Worm (Caenorhabditis elegans) whole organism, late embryonic: ENCODE results near the gene F10C2.3.

Experiments
- C08G9.2 ChIP-seq: sonication (generic microtip); optimal IDR thresholded peaks from 2 replicates; lab custom pipeline; 2016; ENCODE audit warnings: mild to moderate bottlenecking, missing genetic modification characterization, moderate library complexity, missing compliant biosample characterization
- C38D4.7 ChIP-seq: fragments of 200-800 bp; sonication (Bioruptor generic); optimal IDR thresholded peaks from 2 replicates; lab custom pipeline; 2018; ENCODE audit warnings: mild to moderate bottlenecking, missing genetic modification characterization, moderate library complexity, missing compliant biosample characterization
- F13H6.1 ChIP-seq: sonication (generic microtip); optimal IDR thresholded peaks from 2 replicates; lab custom pipeline; 2016; ENCODE audit warnings: missing genetic modification characterization, missing compliant biosample characterization
- K09A11.1 ChIP-seq: sonication (generic microtip); optimal IDR thresholded peaks from 2 replicates; lab custom pipeline; 2017; ENCODE audit warnings: antibody characterized with exemption, mild to moderate bottlenecking, missing genetic modification characterization, missing compliant biosample characterization; ENCODE audit not compliant: insufficient read depth
- T23F11.4 ChIP-seq: fragments of 200-800 bp; sonication (Bioruptor generic); optimal IDR thresholded peaks from 2 replicates; lab custom pipeline; 2018; ENCODE audit warnings: mild to moderate bottlenecking, missing genetic modification characterization, missing compliant biosample characterization
- ahr-1 ChIP-seq: sonication (generic microtip); optimal IDR thresholded peaks from 2 replicates; lab custom pipeline; 2016; ENCODE audit warnings: missing genetic modification characterization, missing compliant biosample characterization
- ceh-14 ChIP-seq: sonication (generic microtip); optimal IDR thresholded peaks from 2 replicates; lab custom pipeline; 2016; ENCODE audit warnings: missing genotype, missing genetic modification characterization, missing compliant biosample characterization
- ceh-18 ChIP-seq: sonication (generic microtip); optimal IDR thresholded peaks from 2 replicates; lab custom pipeline; 2016; ENCODE audit warnings: missing genetic modification characterization, missing compliant biosample characterization
- ceh-19 ChIP-seq: fragments of 200-800 bp; sonication (Bioruptor generic); optimal IDR thresholded peaks from 2 replicates; lab custom pipeline; 2018; ENCODE audit warnings: mild to moderate bottlenecking, missing genetic modification characterization, missing compliant biosample characterization
- ceh-2 ChIP-seq: sonication (generic microtip); optimal IDR thresholded peaks from 2 replicates; lab custom pipeline; 2016; ENCODE audit warnings: missing genotype, missing genetic modification characterization, missing compliant biosample characterization
- ceh-22 ChIP-seq: sonication (generic microtip); optimal IDR thresholded peaks from 2 replicates; lab custom pipeline; 2017; ENCODE audit warnings: missing biosample characterization, missing genetic modification characterization
- ceh-31 ChIP-seq: sonication (generic microtip); optimal IDR thresholded peaks from 2 replicates; lab custom pipeline; 2016; ENCODE audit warnings: missing genetic modification characterization, missing compliant biosample characterization
- ceh-34 ChIP-seq: sonication (generic microtip); optimal IDR thresholded peaks from 2 replicates; lab custom pipeline; 2016; ENCODE audit warnings: mild to moderate bottlenecking, missing genetic modification characterization, missing compliant biosample characterization
- ceh-48 ChIP-seq: sonication (generic microtip); optimal IDR thresholded peaks from 2 replicates; lab custom pipeline; 2016; ENCODE audit warnings: missing genetic modification characterization, inconsistent platforms, missing compliant biosample characterization
- ceh-6 ChIP-seq: fragments of 200-800 bp; sonication (Bioruptor generic); optimal IDR thresholded peaks from 2 replicates; lab custom pipeline; 2018; ENCODE audit warnings: mild to moderate bottlenecking, missing genetic modification characterization, missing compliant biosample characterization
- ceh-9 ChIP-seq: sonication (generic microtip); optimal IDR thresholded peaks from 2 replicates; lab custom pipeline; 2016; ENCODE audit warnings: mild to moderate bottlenecking, missing genetic modification characterization, inconsistent platforms, missing compliant biosample characterization
- che-1 ChIP-seq: sonication (generic microtip); optimal IDR thresholded peaks from 2 replicates; lab custom pipeline; 2016; ENCODE audit warnings: mild to moderate bottlenecking, missing genetic modification characterization, missing compliant biosample characterization
- dve-1 ChIP-seq: sonication (generic microtip); optimal IDR thresholded peaks from 2 replicates; lab custom pipeline; 2017; ENCODE audit warnings: antibody characterized with exemption, mild to moderate bottlenecking, missing genetic modification characterization, missing compliant biosample characterization
- elt-2 ChIP-seq: sonication (generic microtip); optimal IDR thresholded peaks from 2 replicates; lab custom pipeline; 2016; ENCODE audit warnings: missing genetic modification reagents, missing genetic modification characterization, missing compliant biosample characterization
- ets-4 ChIP-seq: sonication (generic microtip); optimal IDR thresholded peaks from 2 replicates; lab custom pipeline; 2016; ENCODE audit warnings: missing genetic modification characterization, missing compliant biosample characterization
- eyg-1 ChIP-seq: sonication (generic microtip); optimal IDR thresholded peaks from 2 replicates; lab custom pipeline; 2016; ENCODE audit warnings: missing genotype, missing genetic modification characterization, missing compliant biosample characterization
- fax-1 ChIP-seq: sonication (generic microtip); optimal IDR thresholded peaks from 2 replicates; lab custom pipeline; 2016; ENCODE audit warnings: missing genotype, missing genetic modification characterization, missing compliant biosample characterization
- fkh-10 ChIP-seq: fragments of 150-350 bp; optimal IDR thresholded peaks from 2 replicates; lab custom pipeline; 2014; ENCODE audit warnings: missing biosample characterization, missing genetic modification reagents, missing genetic modification characterization
- fkh-6 ChIP-seq: sonication (generic microtip); optimal IDR thresholded peaks from 2 replicates; lab custom pipeline; 2016; ENCODE audit warnings: missing genetic modification characterization, missing compliant biosample characterization
- hlh-13 ChIP-seq: fragments of 200-800 bp; sonication (Bioruptor generic); optimal IDR thresholded peaks from 2 replicates; lab custom pipeline; 2018; ENCODE audit warnings: mild to moderate bottlenecking, missing genetic modification characterization, missing compliant biosample characterization
- hlh-15 ChIP-seq: sonication (generic microtip); optimal IDR thresholded peaks from 2 replicates; lab custom pipeline; 2016; ENCODE audit warnings: missing genetic modification characterization, missing compliant biosample characterization
- hlh-30 ChIP-seq: sonication (generic microtip); optimal IDR thresholded peaks from 2 replicates; lab custom pipeline; 2017; ENCODE audit warnings: antibody characterized with exemption, missing genetic modification characterization, missing compliant biosample characterization; ENCODE audit not compliant: insufficient read depth
- hlh-8 ChIP-seq: sonication (generic microtip); optimal IDR thresholded peaks from 2 replicates; lab custom pipeline; 2016; ENCODE audit warnings: missing genotype, missing genetic modification characterization, missing compliant biosample characterization
- lim-6 ChIP-seq: sonication (generic microtip); optimal IDR thresholded peaks from 2 replicates; lab custom pipeline; 2016; ENCODE audit warnings: missing genetic modification characterization, missing compliant biosample characterization
- lin-11 ChIP-seq: fragments of 200-800 bp; sonication (Bioruptor generic); optimal IDR thresholded peaks from 2 replicates; lab custom pipeline; 2018; ENCODE audit warnings: mild to moderate bottlenecking, missing genetic modification characterization, missing compliant biosample characterization
- madf-2 ChIP-seq: sonication (generic microtip); optimal IDR thresholded peaks from 2 replicates; lab custom pipeline; 2017; ENCODE audit warnings: missing genetic modification characterization, missing compliant biosample characterization
- mec-3 ChIP-seq: sonication (generic microtip); optimal IDR thresholded peaks from 2 replicates; lab custom pipeline; 2016; ENCODE audit warnings: borderline replicate concordance, missing genetic modification characterization, missing compliant biosample characterization
- nfya-1 ChIP-seq: sonication (generic microtip); optimal IDR thresholded peaks from 2 replicates; lab custom pipeline; 2017; ENCODE audit warnings: missing genetic modification characterization, mild to moderate bottlenecking, missing compliant biosample characterization, antibody characterized with exemption, moderate library complexity
- nhr-11 ChIP-seq: fragments of 150-350 bp; optimal IDR thresholded peaks from 2 replicates; lab custom pipeline; 2014; ENCODE audit warnings: missing biosample characterization, missing genetic modification characterization
- nhr-232 ChIP-seq: sonication (generic microtip); optimal IDR thresholded peaks from 2 replicates; lab custom pipeline; 2016; ENCODE audit warnings: missing genetic modification characterization, missing compliant biosample characterization
- pha-2 ChIP-seq: sonication (generic microtip); optimal IDR thresholded peaks from 2 replicates; lab custom pipeline; 2017; ENCODE audit warnings: mild to moderate bottlenecking, missing genetic modification characterization, missing compliant biosample characterization
- pqm-1 ChIP-seq: sonication (generic microtip); optimal IDR thresholded peaks from 2 replicates; lab custom pipeline; 2016; ENCODE audit warnings: missing genetic modification characterization, missing compliant biosample characterization
- pros-1 ChIP-seq: fragments of 150-350 bp; optimal IDR thresholded peaks from 2 replicates; lab custom pipeline; 2014; ENCODE audit warnings: missing biosample characterization, missing genetic modification reagents, missing genetic modification characterization
- ref-2 ChIP-seq: sonication (generic microtip); optimal IDR thresholded peaks from 2 replicates; lab custom pipeline; 2016; ENCODE audit warnings: missing genetic modification characterization, missing compliant biosample characterization
- sdc-2 ChIP-seq: sonication (generic microtip); optimal IDR thresholded peaks from 2 replicates; lab custom pipeline; 2016; ENCODE audit warnings: missing genotype, missing genetic modification characterization, missing compliant biosample characterization
- syd-9 ChIP-seq: sonication (generic microtip); optimal IDR thresholded peaks from 2 replicates; lab custom pipeline; 2016; ENCODE audit warnings: mild to moderate bottlenecking, missing genetic modification characterization, moderate library complexity, missing compliant biosample characterization
- tbx-7 ChIP-seq: sonication (generic microtip); optimal IDR thresholded peaks from 2 replicates; lab custom pipeline; 2016; ENCODE audit warnings: missing genotype, missing genetic modification characterization, missing compliant biosample characterization
- ttx-3 ChIP-seq: sonication (generic microtip); optimal IDR thresholded peaks from 2 replicates; lab custom pipeline; 2016; ENCODE audit warnings: missing genetic modification reagents, missing genetic modification characterization, missing compliant biosample characterization
- unc-42 ChIP-seq: sonication (generic microtip); optimal IDR thresholded peaks from 2 replicates; lab custom pipeline; 2016; ENCODE audit warnings: missing genotype, missing genetic modification characterization, missing compliant biosample characterization
- unc-86 ChIP-seq: sonication (generic microtip); optimal IDR thresholded peaks from 2 replicates; lab custom pipeline; 2016; ENCODE audit warnings: missing genetic modification characterization, missing compliant biosample characterization
- ztf-16 ChIP-seq: sonication (generic microtip); optimal IDR thresholded peaks from 2 replicates; lab custom pipeline; 2017; ENCODE audit warnings: missing genetic modification characterization, missing compliant biosample characterization

Gene F10C2.3

DNA sequence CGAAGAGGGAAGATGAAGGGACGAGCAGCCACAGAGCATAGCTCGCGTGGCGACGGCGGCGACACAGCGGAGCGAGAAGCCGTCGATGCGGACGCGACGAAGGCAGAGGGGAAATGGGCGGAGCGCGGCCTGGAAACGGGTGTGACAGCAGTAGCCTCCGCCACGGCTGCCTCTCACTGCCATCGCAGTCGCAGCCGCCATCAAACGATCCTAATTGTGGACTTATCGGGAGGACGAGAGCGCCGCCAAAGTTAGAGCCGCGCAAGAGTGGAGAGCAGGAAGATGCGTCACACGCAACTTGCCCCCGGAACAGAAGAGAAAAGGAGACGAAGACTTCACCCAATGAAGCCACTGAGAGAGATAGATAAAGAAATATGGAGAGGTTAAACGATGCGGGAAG, 4.1 kb downstream of the F10C2.3 start (continued):
- TF ChIP-seq ceh-48 (tag; lab: Kevin White, UChicago) (peak; percentile 18), ceh-14 (tag; lab: Kevin White, UChicago) (peak; percentile 1), hlh-8 (tag; lab: Kevin White, UChicago) (no peak), ref-2 (peak; percentile 7), ttx-3 (tag; lab: Kevin White, UChicago) (no peak), unc-42 (tag; lab: Kevin White, UChicago) (peak; percentile 78), fax-1 (tag; lab: Kevin White, UChicago) (peak; percentile 12), nfya-1 (no peak), eyg-1 (tag; lab: Kevin White, UChicago) (no peak), K09A11.1 (tag; lab: Kevin White, UChicago) (no peak), ahr-1 (tag; lab: Kevin White, UChicago) (no peak), ceh-9 (tag; lab: Kevin White, UChicago) (no peak), nhr-232 (tag; lab: Kevin White, UChicago) (no peak), fkh-6 (no peak), elt-2 (tag; lab: Kevin White, UChicago) (no peak)

DNA sequence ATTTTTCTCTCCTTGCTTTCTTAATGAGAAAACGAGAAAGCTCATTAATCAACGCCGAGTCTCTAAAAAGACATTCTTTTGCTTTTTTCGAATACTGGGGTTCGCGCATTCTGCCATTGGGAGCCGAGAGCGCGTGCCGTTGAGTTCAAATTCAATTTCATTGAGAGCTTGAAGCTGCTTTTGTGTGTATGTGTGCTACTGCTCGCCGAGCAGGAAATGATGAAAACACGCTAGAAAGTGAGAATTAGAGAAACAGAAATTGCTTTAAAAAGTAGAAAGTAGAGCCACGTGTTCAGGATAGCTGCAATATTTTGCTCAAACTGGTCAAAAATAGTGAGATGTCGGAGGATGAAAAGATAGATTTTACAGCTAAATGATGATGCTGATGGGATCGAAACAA, 5.6 kb downstream of the F10C2.3 start:
- no peak for TF ChIP-seq pros-1 (tag; lab: Kevin White, UChicago)
- no peak for TF ChIP-seq C08G9.2 (tag; lab: Kevin White, UChicago)
- no peak for TF ChIP-seq ceh-48 (tag; lab: Kevin White, UChicago)
- TF ChIP-seq ceh-6 (GFP tag; lab: Kevin White, UChicago) = no peak
- no peak for TF ChIP-seq lim-6 (tag; lab: Kevin White, UChicago)
- no peak for TF ChIP-seq hlh-30 (tag; lab: Kevin White, UChicago)
- no peak for TF ChIP-seq madf-2 (tag; lab: Kevin White, UChicago)
- no peak for TF ChIP-seq sdc-2 (tag; lab: Kevin White, UChicago)
- peak; percentile 97 for TF ChIP-seq unc-42 (tag; lab: Kevin White, UChicago)
- no peak for TF ChIP-seq eyg-1 (tag; lab: Kevin White, UChicago)
- peak; percentile 45 for TF ChIP-seq ceh-31 (tag; lab: Kevin White, UChicago)
- TF ChIP-seq syd-9 (tag; lab: Kevin White, UChicago) = no peak
- TF ChIP-seq ceh-14 (tag; lab: Kevin White, UChicago) = peak; percentile 9
- TF ChIP-seq hlh-15 (tag; lab: Kevin White, UChicago) = no peak
- no peak for TF ChIP-seq C38D4.7
- TF ChIP-seq tbx-7 (tag; lab: Kevin White, UChicago) = no peak
- TF ChIP-seq, all 69 proteins: peak for 3

- TF ChIP-seq K09A11.1 (tag; lab: Kevin White, UChicago) (no peak), che-1 (tag; lab: Kevin White, UChicago) (no peak), ceh-31 (tag; lab: Kevin White, UChicago) (peak; percentile 76), unc-86 (no peak), fkh-10 (GFP tag; lab: Kevin White, UChicago) (peak; percentile 24), ztf-16 (no peak), ceh-9 (tag; lab: Kevin White, UChicago) (no peak), nfya-1 (peak; percentile 48), hlh-8 (tag; lab: Kevin White, UChicago) (peak; percentile 50), unc-42 (tag; lab: Kevin White, UChicago) (peak; percentile 74), lin-11 (tag; lab: Kevin White, UChicago) (no peak), mec-3 (tag; lab: Kevin White, UChicago) (no peak), pha-2 (no peak), hlh-13 (GFP tag; lab: Kevin White, UChicago) (no peak), ceh-18 (tag; lab: Kevin White, UChicago) (peak; percentile 89), ceh-19 (GFP tag; lab: Kevin White, UChicago) (peak; percentile 38), pqm-1 (tag; lab: Kevin White, UChicago) (no peak), dve-1 (tag; lab: Kevin White, UChicago) (no peak), hlh-30 (tag; lab: Kevin White, UChicago) (no peak), pros-1 (tag; lab: Kevin White, UChicago) (peak; percentile 53), ceh-22 (tag; lab: Kevin White, UChicago) (no peak), ceh-2 (tag; lab: Kevin White, UChicago) (no peak), ceh-6 (GFP tag; lab: Kevin White, UChicago) (no peak), F13H6.1 (tag; lab: Kevin White, UChicago) (peak; percentile 6), tbx-7 (tag; lab: Kevin White, UChicago) (no peak), C38D4.7 (no peak), ets-4 (tag; lab: Kevin White, UChicago) (no peak), ceh-34 (tag; lab: Kevin White, UChicago) (no peak), nhr-11 (tag; lab: Kevin White, UChicago) (no peak), T23F11.4 (GFP tag; lab: Kevin White, UChicago) (no peak)
These were observed 6.9 kb downstream of the F10C2.3 start for ce11 chrV:12026878-12027477.
